Worm (Caenorhabditis elegans) whole organism, L2 larva: ENCODE results near the gene cyp-13A10.

Experiments used
- C34F6.9 ChIP-seq: fragments of 150-350 bp; optimal IDR thresholded peaks from 2 replicates; lab custom pipeline; 2014; ENCODE audit warnings: missing biosample characterization, missing genetic modification characterization
- F13H6.1 ChIP-seq: sonication (generic microtip); optimal IDR thresholded peaks from 2 replicates; lab custom pipeline; 2016; ENCODE audit warnings: missing genetic modification characterization, missing compliant biosample characterization
- R02D3.7 ChIP-seq: fragments of 150-350 bp; optimal IDR thresholded peaks from 2 replicates; lab custom pipeline; 2014; ENCODE audit warnings: missing biosample characterization, missing genetic modification characterization
- Y55F3AM.14 ChIP-seq: fragments of 200-800 bp; sonication (Bioruptor generic); optimal IDR thresholded peaks from 2 replicates; lab custom pipeline; 2018; ENCODE audit warnings: mild to moderate bottlenecking, missing genetic modification characterization, missing compliant biosample characterization
- aly-2 ChIP-seq: fragments of 150-350 bp; optimal IDR thresholded peaks from 2 replicates; lab custom pipeline; 2014; ENCODE audit warnings: missing biosample characterization, missing genetic modification characterization
- ama-1 ChIP-seq: fragments of 150-350 bp; optimal IDR thresholded peaks from 2 replicates; lab custom pipeline; 2018; ENCODE audit warnings: inconsistent platforms
- blmp-1 ChIP-seq: sonication (generic microtip); optimal IDR thresholded peaks from 2 replicates; lab custom pipeline; 2017; ENCODE audit warnings: missing genetic modification characterization, mild to moderate bottlenecking, missing compliant biosample characterization, antibody characterized with exemption, moderate library complexity; ENCODE audit not compliant: insufficient read depth
- ceh-16 ChIP-seq: fragments of 150-350 bp; optimal IDR thresholded peaks from 2 replicates; lab custom pipeline; 2014; ENCODE audit warnings: missing biosample characterization, missing genetic modification characterization
- ceh-82 ChIP-seq: fragments of 150-350 bp; optimal IDR thresholded peaks from 2 replicates; lab custom pipeline; 2014; ENCODE audit warnings: missing biosample characterization, missing genetic modification characterization
- crh-2 ChIP-seq: sonication (generic microtip); optimal IDR thresholded peaks from 2 replicates; lab custom pipeline; 2017; ENCODE audit warnings: missing biosample characterization, missing genetic modification characterization
- dmd-4 ChIP-seq: sonication (generic microtip); optimal IDR thresholded peaks from 2 replicates; lab custom pipeline; 2017; ENCODE audit warnings: missing biosample characterization, missing genetic modification characterization
- egl-27 ChIP-seq: sonication (generic microtip); optimal IDR thresholded peaks from 3 replicates; lab custom pipeline; 2017; ENCODE audit warnings: missing biosample characterization, missing genetic modification reagents, missing genetic modification characterization
- elt-1 ChIP-seq: fragments of 150-350 bp; optimal IDR thresholded peaks from 2 replicates; lab custom pipeline; 2014; ENCODE audit warnings: missing biosample characterization, missing genetic modification characterization
- fos-1 ChIP-seq: fragments of 150-350 bp; optimal IDR thresholded peaks from 2 replicates; lab custom pipeline; 2014; ENCODE audit warnings: missing biosample characterization, missing genetic modification characterization
- lin-11 ChIP-seq: fragments of 150-350 bp; sonication (generic microtip); optimal IDR thresholded peaks from 2 replicates; lab custom pipeline; 2014; ENCODE audit warnings: missing biosample characterization, missing genetic modification characterization, inconsistent platforms, mixed read lengths
- lin-13 ChIP-seq: fragments of 150-350 bp; optimal IDR thresholded peaks from 2 replicates; lab custom pipeline; 2014; ENCODE audit warnings: missing biosample characterization, missing genetic modification reagents, missing genetic modification characterization
- lin-39 ChIP-seq: fragments of 150-350 bp; optimal IDR thresholded peaks from 2 replicates; lab custom pipeline; 2014; ENCODE audit warnings: missing biosample characterization, missing genetic modification reagents, missing genetic modification characterization
- lsy-2 ChIP-seq, 2 experiments: fragments of 150-350 bp in 1 of 2; sonication (generic microtip) in 1 of 2; optimal IDR thresholded peaks; 2 replicates each; lab custom pipeline; 2014 to 2017; ENCODE audit warnings: missing biosample characterization in 2 of 2, missing genetic modification characterization in 2 of 2
- mab-5 ChIP-seq: fragments of 150-350 bp; optimal IDR thresholded peaks from 2 replicates; lab custom pipeline; 2014; ENCODE audit warnings: missing biosample characterization, missing genetic modification characterization
- mbf-1 ChIP-seq: sonication (generic microtip); optimal IDR thresholded peaks from 2 replicates; lab custom pipeline; 2017; ENCODE audit warnings: missing biosample characterization, missing genetic modification characterization
- nhr-10 ChIP-seq: sonication (generic microtip); optimal IDR thresholded peaks from 2 replicates; lab custom pipeline; 2017; ENCODE audit warnings: missing biosample characterization, missing genetic modification characterization
- nhr-11 ChIP-seq: fragments of 150-350 bp; optimal IDR thresholded peaks from 2 replicates; lab custom pipeline; 2014; ENCODE audit warnings: missing biosample characterization, missing genetic modification characterization
- nhr-12 ChIP-seq: fragments of 150-350 bp; optimal IDR thresholded peaks from 2 replicates; lab custom pipeline; 2014; ENCODE audit warnings: missing biosample characterization, missing genetic modification characterization
- nhr-129 ChIP-seq: fragments of 150-350 bp; optimal IDR thresholded peaks from 2 replicates; lab custom pipeline; 2014; ENCODE audit warnings: missing biosample characterization, missing genetic modification characterization
- nhr-21 ChIP-seq: fragments of 150-350 bp; optimal IDR thresholded peaks from 2 replicates; lab custom pipeline; 2014; ENCODE audit warnings: missing biosample characterization, missing genetic modification characterization
- nhr-237 ChIP-seq: fragments of 150-350 bp; optimal IDR thresholded peaks from 2 replicates; lab custom pipeline; 2014; ENCODE audit warnings: missing biosample characterization, missing genetic modification characterization
- nhr-25 ChIP-seq: fragments of 150-350 bp; sonication (generic microtip); optimal IDR thresholded peaks from 3 replicates; lab custom pipeline; 2014; ENCODE audit warnings: missing biosample characterization, missing genetic modification characterization
- peb-1 ChIP-seq: fragments of 150-350 bp; optimal IDR thresholded peaks from 2 replicates; lab custom pipeline; 2014; ENCODE audit warnings: missing biosample characterization, missing genetic modification characterization
- sem-4 ChIP-seq: fragments of 150-350 bp; optimal IDR thresholded peaks from 2 replicates; lab custom pipeline; 2014; ENCODE audit warnings: missing biosample characterization, missing genetic modification reagents, missing genetic modification characterization
- skn-1 ChIP-seq: sonication (generic microtip); optimal IDR thresholded peaks from 2 replicates; lab custom pipeline; 2017; ENCODE audit warnings: missing biosample characterization, missing genetic modification characterization
- sma-9 ChIP-seq, 2 experiments: fragments of 150-350 bp in 1 of 2; sonication (generic microtip) in 1 of 2; optimal IDR thresholded peaks; 2 replicates each; lab custom pipeline; 2014 to 2016; ENCODE audit warnings: missing genetic modification characterization in 2 of 2, mild to moderate bottlenecking in 1 of 2, missing biosample characterization in 1 of 2, missing compliant biosample characterization in 1 of 2, missing genetic modification reagents in 1 of 2, moderate library complexity in 1 of 2
- unc-39 ChIP-seq: fragments of 150-350 bp; optimal IDR thresholded peaks from 2 replicates; lab custom pipeline; 2014; ENCODE audit warnings: missing biosample characterization, missing genetic modification characterization
- unc-55 ChIP-seq: fragments of 150-350 bp; sonication (generic microtip); optimal IDR thresholded peaks from 3 replicates; lab custom pipeline; 2014; ENCODE audit warnings: missing biosample characterization, missing genetic modification reagents, missing genetic modification characterization
- unc-62 ChIP-seq: fragments of 150-350 bp; optimal IDR thresholded peaks from 2 replicates; lab custom pipeline; 2014; ENCODE audit warnings: missing biosample characterization, missing genetic modification reagents, missing genetic modification characterization
- zag-1 ChIP-seq: fragments of 150-350 bp; optimal IDR thresholded peaks from 2 replicates; lab custom pipeline; 2014; ENCODE audit warnings: missing biosample characterization, missing genetic modification characterization
- ztf-11 ChIP-seq: sonication (generic microtip); optimal IDR thresholded peaks from 2 replicates; lab custom pipeline; 2017; ENCODE audit warnings: missing biosample characterization, missing genetic modification characterization
- ztf-4 ChIP-seq: fragments of 150-350 bp; optimal IDR thresholded peaks from 2 replicates; lab custom pipeline; 2014; ENCODE audit warnings: missing biosample characterization, missing genetic modification characterization

Gene cyp-13A10

ce11 chrII:9680493-9680892, 17.8 kb upstream of the cyp-13A10 start, which contains the start of gene ZK1320.13:
Gene ZK1320.13, plus strand, starts transcription at chrII:9680793.
- no peak for TF ChIP-seq lin-39 (tag; lab: Kevin White, UChicago)
- TF ChIP-seq ztf-11: no peak
- no peak for TF ChIP-seq lin-13
- TF ChIP-seq sem-4: no peak
- no peak for TF ChIP-seq sma-9 (GFP tag; optimal IDR thresholded peaks at IDR 0.05; lab: Kevin White, UChicago)
- TF ChIP-seq sma-9 (tag; optimal IDR thresholded peaks at IDR 0.05; lab: Kevin White, UChicago): no peak
- TF ChIP-seq mab-5 (tag; lab: Kevin White, UChicago): no peak
- TF ChIP-seq nhr-10 (tag; lab: Kevin White, UChicago): no peak
- TF ChIP-seq aly-2: no peak
- no peak for TF ChIP-seq egl-27
- TF ChIP-seq nhr-25: no peak
- TF ChIP-seq fos-1 (tag; lab: Kevin White, UChicago): no peak
- TF ChIP-seq lin-11 (tag; lab: Kevin White, UChicago): no peak
- no peak for TF ChIP-seq nhr-21
- no peak for TF ChIP-seq blmp-1 (tag; lab: Kevin White, UChicago)
- no peak for TF ChIP-seq zag-1 (tag; lab: Kevin White, UChicago)
- TF ChIP-seq nhr-12 (tag; lab: Kevin White, UChicago): no peak
- TF ChIP-seq nhr-129 (tag; lab: Kevin White, UChicago): no peak
- no peak for TF ChIP-seq elt-1 (tag; lab: Kevin White, UChicago)
- no peak for TF ChIP-seq F13H6.1 (tag; lab: Kevin White, UChicago)
- TF ChIP-seq, all 48 proteins: peak for 0

DNA sequence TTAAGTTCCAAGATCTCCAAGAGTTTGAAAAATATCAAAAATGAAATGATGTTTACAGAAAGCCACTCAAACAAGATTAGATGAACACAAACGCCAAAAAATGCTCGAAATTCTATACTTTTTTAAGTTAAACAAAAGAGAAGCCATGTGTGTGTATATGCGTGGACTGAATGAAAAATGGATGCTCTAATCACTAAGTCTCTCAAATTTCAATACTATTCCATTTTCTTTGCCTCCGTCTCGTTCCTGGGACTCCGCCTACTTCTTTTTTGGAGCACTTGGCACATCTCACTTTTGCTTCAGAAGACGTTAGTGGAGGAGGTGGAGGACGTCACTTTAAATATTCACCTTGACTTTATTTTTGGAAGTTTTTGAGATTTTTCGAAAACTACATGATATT, 17.2 kb upstream of the cyp-13A10 start:
- TF ChIP-seq unc-55 (GFP tag; lab: Kevin White, UChicago) (peak; percentile 65), elt-1 (tag; lab: Kevin White, UChicago) (no peak), C34F6.9 (peak; percentile 34)

ce11 chrII:9677470-9677869, 14.8 kb upstream of the cyp-13A10 start:
- TF ChIP-seq fos-1 (tag; lab: Kevin White, UChicago) (peak; percentile 40), unc-39 (tag; lab: Kevin White, UChicago) (no peak), crh-2 (tag; lab: Kevin White, UChicago) (peak; percentile 50)
- TF ChIP-seq, all 48 proteins: peak for 2

- TF ChIP-seq egl-27 (no peak), fos-1 (tag; lab: Kevin White, UChicago) (no peak), sem-4 (no peak), mab-5 (tag; lab: Kevin White, UChicago) (no peak), unc-39 (tag; lab: Kevin White, UChicago) (no peak), mbf-1 (no peak), unc-62 (GFP tag; lab: Kevin White, UChicago) (no peak), peb-1 (no peak), lsy-2 (tag; optimal IDR thresholded peaks at IDR 0.05; lab: Kevin White, UChicago) (no peak), ama-1 (lab: Kevin White, UChicago) (no peak), unc-55 (GFP tag; lab: Kevin White, UChicago) (no peak)
These were observed 12.0 kb upstream of the cyp-13A10 start, which contains the start of gene arc-1 for ce11 chrII:9674678-9675077. Gene arc-1, plus strand, starts transcription at chrII:9674978.

- TF ChIP-seq aly-2: no peak
- no peak for TF ChIP-seq nhr-237 (tag; lab: Kevin White, UChicago)
- no peak for TF ChIP-seq ztf-4
- no peak for TF ChIP-seq nhr-21
- TF ChIP-seq nhr-25: no peak
- TF ChIP-seq ceh-16 (tag; lab: Kevin White, UChicago): no peak
- TF ChIP-seq lsy-2 (tag; optimal IDR thresholded peaks at IDR 0.05; lab: Kevin White, UChicago): no peak
- TF ChIP-seq skn-1 (tag; lab: Kevin White, UChicago): no peak
- no peak for TF ChIP-seq nhr-11
- TF ChIP-seq unc-55 (GFP tag; lab: Kevin White, UChicago): no peak
- no peak for TF ChIP-seq lin-39 (tag; lab: Kevin White, UChicago)
- TF ChIP-seq unc-39 (tag; lab: Kevin White, UChicago): no peak
- TF ChIP-seq Y55F3AM.14 (GFP tag; lab: Kevin White, UChicago): no peak
- no peak for TF ChIP-seq C34F6.9
- no peak for TF ChIP-seq ceh-82 (tag; lab: Kevin White, UChicago)
- no peak for TF ChIP-seq dmd-4 (tag; lab: Kevin White, UChicago)
- TF ChIP-seq R02D3.7 (tag; lab: Kevin White, UChicago): no peak
These were observed 8.6 kb upstream of the cyp-13A10 start, which contains the start of gene ZK1320.7 for ce11 chrII:9671308-9671707. Gene ZK1320.7, plus strand, starts transcription at chrII:9671608.
